Fruit fly (Drosophila melanogaster): ENCODE data around the gene CG14223.
A peak's percentile ranks its signal among the peaks of the same experiment; 100 is the strongest.

Gene CG14223

dm6 chrX:19663196-19663858 is 444 bp downstream of the CG14223 start (continued):
- TF ChIP-seq crp (GFP tag; optimal IDR thresholded peaks at IDR 0.05) (peak in 1 of 2 experiments; percentile 1), tll (GFP tag; optimal IDR thresholded peaks at IDR 0.05) (no peak), CG13424 (tag; optimal IDR thresholded peaks at IDR 0.05) (peak; percentile 65), ind (GFP tag; optimal IDR thresholded peaks at IDR 0.05) (peak; percentile 37), C15 (GFP tag; IDR thresholded peaks at IDR 0.05) (no peak), CG4282 (GFP tag; optimal IDR thresholded peaks at IDR 0.05) (no peak), CG31365 (tag; optimal IDR thresholded peaks at IDR 0.05) (no peak), Rfx (GFP tag; IDR thresholded peaks at IDR 0.05) (no peak), Awh (GFP tag; IDR thresholded peaks at IDR 0.05) (0 out of 2 replicates have a peak, but pooled peaks have one; percentile 13), CG18619 (GFP tag; optimal IDR thresholded peaks at IDR 0.05) (peak; percentile 71), CG11085 (GFP tag; IDR thresholded peaks at IDR 0.05) (no peak), CG4404 (GFP tag; IDR thresholded peaks at IDR 0.05) (0 out of 2 replicates have a peak, but pooled peaks have one; percentile 26), HLHmδ (GFP tag; optimal IDR thresholded peaks at IDR 0.05) (no peak), esg (GFP tag; conservative IDR thresholded peaks at IDR 0.05) (no peak), CG10979 (tag; optimal IDR thresholded peaks at IDR 0.05) (peak; percentile 64), Usf (GFP tag; optimal IDR thresholded peaks at IDR 0.05) (peak; percentile 41), seq (GFP tag; IDR thresholded peaks at IDR 0.05) (no peak), sens-2 (GFP tag; IDR thresholded peaks at IDR 0.05) (no peak), Doc2 (GFP tag; IDR thresholded peaks at IDR 0.05) (no peak), CG10321 (GFP tag; IDR thresholded peaks at IDR 0.05) (no peak), CTCF (GFP tag; optimal IDR thresholded peaks at IDR 0.05) (no peak), MTF-1 (GFP tag; optimal IDR thresholded peaks at IDR 0.05; ENCODE audit: borderline replicate concordance) (no peak), abd-A (tag; optimal IDR thresholded peaks at IDR 0.05) (no peak), pb (GFP tag; optimal IDR thresholded peaks at IDR 0.05) (no peak), CG14441 (GFP tag; IDR thresholded peaks at IDR 0.05) (no peak), CG12236 (GFP tag; optimal IDR thresholded peaks at IDR 0.05) (no peak), Poxn (GFP tag; IDR thresholded peaks at IDR 0.05) (no peak), CG9437 (GFP tag; optimal IDR thresholded peaks at IDR 0.05) (peak; percentile 76), zen2 (GFP tag; IDR thresholded peaks at IDR 0.05; ENCODE audit: partially characterized antibody) (no peak), Ets97D (GFP tag; optimal IDR thresholded peaks at IDR 0.05) (no peak), lab (GFP tag; optimal IDR thresholded peaks at IDR 0.05) (peak; percentile 50), B-H2 (GFP tag; optimal IDR thresholded peaks at IDR 0.05) (no peak), sob (GFP tag; IDR thresholded peaks at IDR 0.05) (no peak), schlank (tag; optimal IDR thresholded peaks at IDR 0.05) (no peak), NK7.1 (GFP tag; optimal IDR thresholded peaks at IDR 0.05) (no peak), gcm (GFP tag; optimal IDR thresholded peaks at IDR 0.05) (no peak), chinmo (GFP tag; IDR thresholded peaks at IDR 0.05; ENCODE audit: partially characterized antibody) (no peak), CG33213 (GFP tag; optimal IDR thresholded peaks at IDR 0.05) (no peak), CG17912 (GFP tag; optimal IDR thresholded peaks at IDR 0.05) (no peak), p53 (GFP tag; optimal IDR thresholded peaks at IDR 0.05) (no peak), klu (GFP tag; IDR thresholded peaks at IDR 0.05) (no peak), CG3065 (GFP tag; optimal IDR thresholded peaks at IDR 0.05) (no peak), luna (GFP tag; optimal IDR thresholded peaks at IDR 0.05) (no peak), h (optimal IDR thresholded peaks at IDR 0.05) (no peak), CG11560 (tag; IDR thresholded peaks at IDR 0.05) (no peak), CG1647 (GFP tag; optimal IDR thresholded peaks at IDR 0.05) (no peak), HmgZ (tag; optimal IDR thresholded peaks at IDR 0.05) (no peak), gt (GFP tag; IDR thresholded peaks at IDR 0.05) (no peak), nerfin-1 (tag; optimal IDR thresholded peaks at IDR 0.05) (peak; percentile 44), Elba2 (GFP tag; optimal IDR thresholded peaks at IDR 0.05) (no peak), exex (tag; optimal IDR thresholded peaks at IDR 0.05) (no peak), CG14050 (GFP tag; IDR thresholded peaks at IDR 0.05) (no peak)

Data from whole organism, embryonic.